Fruit fly (Drosophila melanogaster): ENCODE data around the gene CG5160.

CG5160 gene

DNA sequence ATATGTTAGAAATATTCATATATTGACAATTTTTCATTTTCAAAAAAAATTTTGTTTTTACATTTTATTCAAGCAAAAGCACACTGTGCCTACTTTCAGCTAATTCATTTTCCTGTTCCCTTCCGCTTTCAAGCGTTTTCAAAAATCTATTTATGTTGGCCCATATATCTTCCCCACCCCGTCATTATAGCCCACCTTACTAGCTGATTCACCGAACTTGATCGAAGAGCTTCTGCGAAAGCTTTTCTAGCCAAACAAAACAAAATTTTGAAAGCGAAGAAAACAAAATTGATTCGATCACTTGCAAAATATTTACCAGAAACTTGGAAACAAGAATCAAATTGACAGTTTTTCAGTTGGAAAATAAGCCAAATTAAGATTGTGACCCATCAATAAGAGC is 2.5 kb upstream of the CG5160 start, which contains the start of gene CG5171:
Gene CG5171, plus strand, starts transcription at position 311 of the 400 bp plus-strand sequence.
- TF ChIP-seq psq (GFP tag; optimal IDR thresholded peaks at IDR 0.05), result no peak
- no peak for TF ChIP-seq HLH106 (tag; optimal IDR thresholded peaks at IDR 0.05)
- TF ChIP-seq Rel (GFP tag; optimal IDR thresholded peaks at IDR 0.05), result no peak
- no peak for TF ChIP-seq Rel (tag; optimal IDR thresholded peaks at IDR 0.05)
- no peak for TF ChIP-seq dl (GFP tag; optimal IDR thresholded peaks at IDR 0.05; ENCODE audit: insufficient read depth in 1 of 2, partially characterized antibody in 2 of 2)
- TF ChIP-seq Dif (GFP tag; optimal IDR thresholded peaks at IDR 0.05; ENCODE audit: partially characterized antibody), result no peak
- no peak for TF ChIP-seq tai (GFP tag; optimal IDR thresholded peaks at IDR 0.05)

- TF ChIP-seq Hr78 (GFP tag; optimal IDR thresholded peaks at IDR 0.05), result no peak
- TF ChIP-seq N (GFP tag; optimal IDR thresholded peaks at IDR 0.05), result no peak
- TF ChIP-seq pan (optimal IDR thresholded peaks at IDR 0.05), result no peak
- no peak for TF ChIP-seq ey (GFP tag; optimal IDR thresholded peaks at IDR 0.05)
- no peak for TF ChIP-seq Sp1 (GFP tag; optimal IDR thresholded peaks at IDR 0.05)
- TF ChIP-seq brk (GFP tag; optimal IDR thresholded peaks at IDR 0.05), result no peak
- no peak for TF ChIP-seq Myc (optimal IDR thresholded peaks at IDR 0.05)
- TF ChIP-seq sv (GFP tag; optimal IDR thresholded peaks at IDR 0.05), result no peak
Observed at dm6 chr2L:7397746-7398145, 804 bp downstream of the CG5160 start.

dm6 chr2L:7396962-7397361 is 1.6 kb downstream of the CG5160 start:
- no peak for TF ChIP-seq Rel (GFP tag; optimal IDR thresholded peaks at IDR 0.05)
- no peak for TF ChIP-seq Rel (tag; optimal IDR thresholded peaks at IDR 0.05)
- TF ChIP-seq Jra (GFP tag; optimal IDR thresholded peaks at IDR 0.05), result no peak
- TF ChIP-seq Dif (GFP tag; optimal IDR thresholded peaks at IDR 0.05; ENCODE audit: partially characterized antibody), result no peak
- no peak for TF ChIP-seq brk (GFP tag; optimal IDR thresholded peaks at IDR 0.05)
- TF ChIP-seq br (GFP tag; optimal IDR thresholded peaks at IDR 0.05), result peak; percentile 67
- TF ChIP-seq fru (GFP tag; optimal IDR thresholded peaks at IDR 0.05), result peak; percentile 84
- TF ChIP-seq dsf (GFP tag; optimal IDR thresholded peaks at IDR 0.05; ENCODE audit: borderline replicate concordance), result no peak
- TF ChIP-seq rgr (GFP tag; optimal IDR thresholded peaks at IDR 0.05), result peak; percentile 70
- TF ChIP-seq Vsx2 (GFP tag; optimal IDR thresholded peaks at IDR 0.05; ENCODE audit: partially characterized antibody), result no peak
- peak; percentile 29 for TF ChIP-seq CrebA (GFP tag; optimal IDR thresholded peaks at IDR 0.05; ENCODE audit: borderline replicate concordance)
- TF ChIP-seq foxo (GFP tag; optimal IDR thresholded peaks at IDR 0.05), result peak in 1 of 2 experiments; percentile 82
- TF ChIP-seq psq (GFP tag; optimal IDR thresholded peaks at IDR 0.05), result peak; percentile 30
- no peak for TF ChIP-seq pan (optimal IDR thresholded peaks at IDR 0.05)
- peak; percentile 27 for TF ChIP-seq CG32264 (GFP tag; optimal IDR thresholded peaks at IDR 0.05)
- TF ChIP-seq OdsH (GFP tag; optimal IDR thresholded peaks at IDR 0.05), result peak; percentile 69
- no peak for TF ChIP-seq lola (GFP tag; optimal IDR thresholded peaks at IDR 0.05)
- no peak for TF ChIP-seq Hr78 (GFP tag; optimal IDR thresholded peaks at IDR 0.05)
- TF ChIP-seq Myc (optimal IDR thresholded peaks at IDR 0.05), result no peak
- TF ChIP-seq sage (GFP tag; optimal IDR thresholded peaks at IDR 0.05), result no peak
- TF ChIP-seq dmrt93B (GFP tag; optimal IDR thresholded peaks at IDR 0.05), result peak; percentile 64
- TF ChIP-seq jim (GFP tag; optimal IDR thresholded peaks at IDR 0.05), result no peak
- no peak for TF ChIP-seq N (GFP tag; optimal IDR thresholded peaks at IDR 0.05)
- peak; percentile 12 for TF ChIP-seq tai (GFP tag; optimal IDR thresholded peaks at IDR 0.05)
- TF ChIP-seq Hr83 (GFP tag; optimal IDR thresholded peaks at IDR 0.05; ENCODE audit: poor library complexity, severe bottlenecking), result no peak
- TF ChIP-seq woc (GFP tag; optimal IDR thresholded peaks at IDR 0.05), result peak; percentile 14
- peak; percentile 74 for TF ChIP-seq ey (GFP tag; optimal IDR thresholded peaks at IDR 0.05)
- TF ChIP-seq sv (GFP tag; optimal IDR thresholded peaks at IDR 0.05), result peak; percentile 38
- peak; percentile 69 for TF ChIP-seq h (GFP tag; optimal IDR thresholded peaks at IDR 0.05)
- TF ChIP-seq usp (GFP tag; optimal IDR thresholded peaks at IDR 0.05), result no peak
- TF ChIP-seq Mio (GFP tag; optimal IDR thresholded peaks at IDR 0.05), result no peak
- TF ChIP-seq dl (GFP tag; optimal IDR thresholded peaks at IDR 0.05; ENCODE audit: insufficient read depth in 1 of 2, partially characterized antibody in 2 of 2), result no peak
- peak; percentile 72 for TF ChIP-seq HLH106 (tag; optimal IDR thresholded peaks at IDR 0.05)
- TF ChIP-seq Dfd (GFP tag; optimal IDR thresholded peaks at IDR 0.05), result no peak
- no peak for TF ChIP-seq CG9705 (GFP tag; optimal IDR thresholded peaks at IDR 0.05)
- TF ChIP-seq GATAd (GFP tag; optimal IDR thresholded peaks at IDR 0.05), result no peak
- peak; percentile 57 for TF ChIP-seq Hnf4 (GFP tag; optimal IDR thresholded peaks at IDR 0.05)
- peak; percentile 23 for TF ChIP-seq Sp1 (GFP tag; optimal IDR thresholded peaks at IDR 0.05)
- TF ChIP-seq Abd-B (GFP tag; optimal IDR thresholded peaks at IDR 0.05), result no peak
